Worm (Caenorhabditis elegans) whole organism, early embryonic: ENCODE results near the gene C03E10.3.

ENCODE experiments used
- ama-1 ChIP-seq: fragments of 150-350 bp; optimal IDR thresholded peaks from 2 replicates; lab custom pipeline; 2014
- ceh-13 ChIP-seq: fragments of 200-800 bp; sonication (Bioruptor generic); optimal IDR thresholded peaks from 2 replicates; lab custom pipeline; 2018; ENCODE audit warnings: mild to moderate bottlenecking, missing genetic modification characterization, missing compliant biosample characterization
- ets-7 ChIP-seq: sonication (generic microtip); optimal IDR thresholded peaks from 2 replicates; lab custom pipeline; 2016; ENCODE audit warnings: missing genotype, missing genetic modification characterization, missing compliant biosample characterization
- hmbx-1 ChIP-seq: sonication (generic microtip); optimal IDR thresholded peaks from 2 replicates; lab custom pipeline; 2016; ENCODE audit warnings: mild to moderate bottlenecking, missing genetic modification characterization, missing compliant biosample characterization
- tbx-11 ChIP-seq: fragments of 200-800 bp; sonication (Bioruptor generic); IDR thresholded peaks from 2 replicates; pipeline ENCODE4 v1.3.6; 2022; ENCODE audit warnings: missing genetic modification characterization, missing compliant biosample characterization

- TF ChIP-seq ama-1, result no peak
- TF ChIP-seq hmbx-1 (tag; lab: Kevin White, UChicago), result no peak
- no peak for TF ChIP-seq ets-7 (tag; lab: Kevin White, UChicago)
- no peak for TF ChIP-seq ceh-13 (GFP tag; lab: Kevin White, UChicago)
- TF ChIP-seq tbx-11, result no peak
Measured at ce11 chrV:11258896-11259295, 27.3 kb upstream of the C03E10.3 start, which contains the start of gene lgc-36.
